Fruit fly (Drosophila melanogaster): ENCODE data around the gene CG42688.

Gene CG42688

dm6 chr2L:19136735-19137134 lies 45.9 kb downstream of the CG42688 start:
- TF ChIP-seq ranshi (GFP tag; IDR thresholded peaks at IDR 0.05) = 0 out of 2 replicates have a peak, but pooled peaks have one; percentile 6
- peak; percentile 3 for TF ChIP-seq kni (GFP tag; optimal IDR thresholded peaks at IDR 0.05)
- peak; percentile 83 for TF ChIP-seq sens (GFP tag)
- peak; percentile 49 for TF ChIP-seq Chrac-16 (GFP tag; optimal IDR thresholded peaks at IDR 0.05)
- TF ChIP-seq kah (GFP tag; optimal IDR thresholded peaks at IDR 0.05) = no peak
- peak; percentile 71 for TF ChIP-seq psq (GFP tag; optimal IDR thresholded peaks at IDR 0.05)
- TF ChIP-seq dan (GFP tag; IDR thresholded peaks at IDR 0.05) = no peak
- TF ChIP-seq Nf-YA (GFP tag; IDR thresholded peaks at IDR 0.05) = no peak
- TF ChIP-seq Six4 (GFP tag; optimal IDR thresholded peaks at IDR 0.05) = peak; percentile 40
- TF ChIP-seq CoRest (tag; optimal IDR thresholded peaks at IDR 0.05) = peak; percentile 33
- peak in 1 of 3 experiments; percentile 80 for TF ChIP-seq lola (GFP tag; optimal IDR thresholded peaks at IDR 0.05)
- TF ChIP-seq CG9727 (GFP tag; optimal IDR thresholded peaks at IDR 0.05) = peak; percentile 71
- peak; percentile 31; the same call in 1 of the 2 replicates for TF ChIP-seq CG31441 (GFP tag; IDR thresholded peaks at IDR 0.05)
- no peak for TF ChIP-seq unc-4 (GFP tag; IDR thresholded peaks at IDR 0.05; ENCODE audit: partially characterized antibody)
- TF ChIP-seq Oaz (GFP tag; IDR thresholded peaks at IDR 0.05) = no peak
- TF ChIP-seq sd (tag; optimal IDR thresholded peaks at IDR 0.05) = no peak
- TF ChIP-seq CG33557 (GFP tag; optimal IDR thresholded peaks at IDR 0.05) = peak; percentile 49
- TF ChIP-seq cas (GFP tag; IDR thresholded peaks at IDR 0.05) = no peak
- peak; percentile 36 for TF ChIP-seq CG15073 (GFP tag; optimal IDR thresholded peaks at IDR 0.05)
- no peak for TF ChIP-seq Trl (optimal IDR thresholded peaks at IDR 0.05)
- TF ChIP-seq Trl (GFP tag; optimal IDR thresholded peaks at IDR 0.05) = no peak
- no peak for TF ChIP-seq btn (GFP tag; optimal IDR thresholded peaks at IDR 0.05)
- no peak for TF ChIP-seq prd (optimal IDR thresholded peaks at IDR 0.05)
- peak; percentile 46; the same call in 2 of the 3 replicates for TF ChIP-seq prd (GFP tag; IDR thresholded peaks at IDR 0.05)
- peak; percentile 40; the same call in 1 of the 3 replicates for TF ChIP-seq row (GFP tag; IDR thresholded peaks at IDR 0.05)
- no peak for TF ChIP-seq Doc3 (GFP tag; IDR thresholded peaks at IDR 0.05; ENCODE audit: partially characterized antibody)
- no peak for TF ChIP-seq ham (GFP tag; IDR thresholded peaks at IDR 0.05)
- no peak for TF ChIP-seq scrt (GFP tag; optimal IDR thresholded peaks at IDR 0.05)
- TF ChIP-seq CG8388 (GFP tag; optimal IDR thresholded peaks at IDR 0.05) = peak; percentile 58
- no peak for TF ChIP-seq jumu (GFP tag; optimal IDR thresholded peaks at IDR 0.05)
- peak; percentile 36 for TF ChIP-seq az2 (GFP tag; optimal IDR thresholded peaks at IDR 0.05)
- TF ChIP-seq zf30C (GFP tag; optimal IDR thresholded peaks at IDR 0.05) = peak; percentile 96
- TF ChIP-seq CG32772 (GFP tag; IDR thresholded peaks at IDR 0.05) = no peak
- no peak for TF ChIP-seq Eip74EF (GFP tag; optimal IDR thresholded peaks at IDR 0.05)
- peak; percentile 33 for TF ChIP-seq CG13775 (GFP tag; optimal IDR thresholded peaks at IDR 0.05)
- TF ChIP-seq CG10274 (GFP tag; optimal IDR thresholded peaks at IDR 0.05) = no peak
- peak; percentile 4 for TF ChIP-seq Vsx1 (GFP tag; optimal IDR thresholded peaks at IDR 0.05)
- TF ChIP-seq tio (GFP tag; optimal IDR thresholded peaks at IDR 0.05) = peak; percentile 43
- peak; percentile 7 for TF ChIP-seq Hr3 (GFP tag; optimal IDR thresholded peaks at IDR 0.05)
- TF ChIP-seq eyg (GFP tag; optimal IDR thresholded peaks at IDR 0.05) = no peak
- TF ChIP-seq CG17328 (GFP tag; IDR thresholded peaks at IDR 0.05) = 0 out of 2 replicates have a peak, but pooled peaks have one; percentile 37
- no peak for TF ChIP-seq Ets97D (GFP tag; optimal IDR thresholded peaks at IDR 0.05)
- TF ChIP-seq bsh (GFP tag; optimal IDR thresholded peaks at IDR 0.05) = peak; percentile 44 to 88
- peak; percentile 37 for TF ChIP-seq CG1603 (tag; optimal IDR thresholded peaks at IDR 0.05)
- TF ChIP-seq CG12391 (tag; optimal IDR thresholded peaks at IDR 0.05) = peak; percentile 61
- peak; percentile 42 for TF ChIP-seq gsb-n (tag; optimal IDR thresholded peaks at IDR 0.05)
- TF ChIP-seq Adf1 (GFP tag; IDR thresholded peaks at IDR 0.05) = peak; percentile 14; the same call in 1 of the 2 replicates
- TF ChIP-seq Ssrp (tag; optimal IDR thresholded peaks at IDR 0.05) = peak; percentile 46
- TF ChIP-seq gem (tag; optimal IDR thresholded peaks at IDR 0.05) = peak; percentile 66
- TF ChIP-seq pan (optimal IDR thresholded peaks at IDR 0.05) = no peak
- TF ChIP-seq pan (GFP tag; optimal IDR thresholded peaks at IDR 0.05 in 1 of 2, IDR thresholded peaks at IDR 0.05 in 1 of 2) = no peak

Measured in whole organism, embryonic.